Fruit fly (Drosophila melanogaster) whole organism, embryonic: ENCODE results near the gene alphaTub67C.
A peak's percentile ranks its signal among the peaks of the same experiment; 100 is the strongest.

Source experiments
- Adf1 ChIP-seq: fragments of 200-800 bp; sonication (Bioruptor generic); IDR thresholded peaks from 2 replicates; pipeline ENCODE4 v1.3.6; 2022; ENCODE audit warnings: missing biosample characterization, missing genetic modification characterization
- Atf3 ChIP-seq: fragments of 200-800 bp; sonication (Bioruptor generic); optimal IDR thresholded peaks from 3 replicates; lab custom pipeline; 2016; ENCODE audit warnings: missing biosample characterization, missing genetic modification characterization
- B-H2 ChIP-seq: fragments of 200-800 bp; sonication (Bioruptor generic); optimal IDR thresholded peaks from 2 replicates; lab custom pipeline; 2018; ENCODE audit warnings: missing biosample characterization, mild to moderate bottlenecking, missing genetic modification characterization
- CG10543 ChIP-seq: fragments of 200-800 bp; sonication (Bioruptor generic); optimal IDR thresholded peaks from 3 replicates; lab custom pipeline; 2017; ENCODE audit warnings: missing biosample characterization, mild to moderate bottlenecking, missing genetic modification characterization, moderate library complexity
- CG12104 ChIP-seq: fragments of 200-800 bp; sonication (Bioruptor generic); optimal IDR thresholded peaks from 3 replicates; lab custom pipeline; 2016; ENCODE audit warnings: missing biosample characterization, missing genetic modification characterization
- CG1233 ChIP-seq: fragments of 200-800 bp; sonication (Bioruptor generic); optimal IDR thresholded peaks from 4 replicates; lab custom pipeline; 2018; ENCODE audit warnings: missing biosample characterization, mild to moderate bottlenecking, missing genetic modification characterization
- CG12769 ChIP-seq: fragments of 200-800 bp; sonication (Bioruptor generic); optimal IDR thresholded peaks from 2 replicates; lab custom pipeline; 2019; ENCODE audit warnings: missing biosample characterization, mild to moderate bottlenecking, missing genetic modification characterization, moderate library complexity
- CG13296 ChIP-seq: fragments of 200-800 bp; sonication (Bioruptor generic); optimal IDR thresholded peaks from 3 replicates; lab custom pipeline; 2018; ENCODE audit warnings: missing biosample characterization, mild to moderate bottlenecking, missing genetic modification characterization
- CG15269 ChIP-seq: fragments of 200-800 bp; sonication (Bioruptor generic); optimal IDR thresholded peaks from 2 replicates; lab custom pipeline; 2018; ENCODE audit warnings: missing biosample characterization, mild to moderate bottlenecking, missing genetic modification characterization, moderate library complexity
- CG16815 ChIP-seq: fragments of 200-800 bp; sonication (Bioruptor generic); optimal IDR thresholded peaks from 3 replicates; lab custom pipeline; 2017; ENCODE audit warnings: missing biosample characterization, mild to moderate bottlenecking, missing genetic modification characterization
- CG18011 ChIP-seq: fragments of 200-800 bp; sonication (Bioruptor generic); optimal IDR thresholded peaks from 2 replicates; lab custom pipeline; 2017; ENCODE audit warnings: missing biosample characterization, missing genetic modification characterization, mild to moderate bottlenecking, moderate library complexity, missing genotype
- CG18599 ChIP-seq: fragments of 200-800 bp; sonication (Bioruptor generic); optimal IDR thresholded peaks from 3 replicates; lab custom pipeline; 2017; ENCODE audit warnings: missing biosample characterization, missing genetic modification characterization, mild to moderate bottlenecking, moderate library complexity, missing genetic modification reagents
- CG2678 ChIP-seq: fragments of 200-800 bp; sonication (Bioruptor generic); optimal IDR thresholded peaks from 3 replicates; lab custom pipeline; 2019; ENCODE audit warnings: missing biosample characterization, mild to moderate bottlenecking, missing genetic modification characterization, moderate library complexity
- CG3281 ChIP-seq: fragments of 200-800 bp; sonication (Bioruptor generic); optimal IDR thresholded peaks from 3 replicates; lab custom pipeline; 2017; ENCODE audit warnings: missing biosample characterization, mild to moderate bottlenecking, missing genetic modification characterization
- CG33557 ChIP-seq: fragments of 200-800 bp; sonication (Bioruptor generic); optimal IDR thresholded peaks from 2 replicates; lab custom pipeline; 2019; ENCODE audit warnings: missing biosample characterization, mild to moderate bottlenecking, missing genetic modification characterization, moderate library complexity
- CG5180 ChIP-seq: fragments of 200-800 bp; sonication (Bioruptor generic); optimal IDR thresholded peaks from 3 replicates; lab custom pipeline; 2017; ENCODE audit warnings: missing biosample characterization, missing genetic modification characterization, mild to moderate bottlenecking, moderate library complexity, missing genetic modification reagents
- CG6683 ChIP-seq: fragments of 200-800 bp; sonication (Bioruptor generic); optimal IDR thresholded peaks from 2 replicates; lab custom pipeline; 2017; ENCODE audit warnings: missing biosample characterization, mild to moderate bottlenecking, missing genetic modification characterization, missing genetic modification reagents
- CG7556 ChIP-seq: fragments of 200-800 bp; sonication (Bioruptor generic); optimal IDR thresholded peaks from 2 replicates; lab custom pipeline; 2017; ENCODE audit warnings: missing biosample characterization, mild to moderate bottlenecking, missing genetic modification characterization
- CG7839 ChIP-seq: fragments of 200-800 bp; sonication (Bioruptor generic); optimal IDR thresholded peaks from 3 replicates; lab custom pipeline; 2018; ENCODE audit warnings: missing biosample characterization, mild to moderate bottlenecking, missing genetic modification characterization, moderate library complexity
- CG7987 ChIP-seq: fragments of 200-800 bp; sonication (Bioruptor generic); optimal IDR thresholded peaks from 2 replicates; lab custom pipeline; 2018; ENCODE audit warnings: missing biosample characterization, mild to moderate bottlenecking, missing genetic modification characterization, moderate library complexity
- D19B ChIP-seq: fragments of 200-800 bp; sonication (Bioruptor generic); optimal IDR thresholded peaks from 2 replicates; lab custom pipeline; 2017; ENCODE audit warnings: missing biosample characterization, mild to moderate bottlenecking, missing genetic modification characterization
- H15 ChIP-seq: fragments of 200-800 bp; sonication (Bioruptor generic); IDR thresholded peaks from 3 replicates; pipeline ENCODE4 v1.3.6; 2022; ENCODE audit warnings: missing biosample characterization, missing genetic modification characterization
- HLH3B ChIP-seq: fragments of 200-800 bp; sonication (Bioruptor generic); IDR thresholded peaks from 2 replicates; pipeline ENCODE4 v1.3.6; 2022; ENCODE audit warnings: missing biosample characterization, missing genetic modification characterization
- Hey ChIP-seq: fragments of 200-800 bp; sonication (Bioruptor generic); optimal IDR thresholded peaks from 3 replicates; lab custom pipeline; 2018; ENCODE audit warnings: missing biosample characterization, mild to moderate bottlenecking, missing genetic modification characterization
- Hmx ChIP-seq: fragments of 200-800 bp; sonication (Bioruptor generic); optimal IDR thresholded peaks from 2 replicates; lab custom pipeline; 2016; ENCODE audit warnings: missing biosample characterization, missing genetic modification characterization
- Kr ChIP-seq: fragments of 200-800 bp; sonication (Bioruptor generic); optimal IDR thresholded peaks from 2 replicates; lab custom pipeline; 2017; ENCODE audit warnings: missing biosample characterization, mild to moderate bottlenecking, missing genetic modification characterization
- Meics ChIP-seq: fragments of 200-800 bp; sonication (Bioruptor generic); optimal IDR thresholded peaks from 2 replicates; lab custom pipeline; 2017; ENCODE audit warnings: missing biosample characterization, mild to moderate bottlenecking, missing genetic modification characterization
- Nf-YC ChIP-seq: fragments of 200-800 bp; optimal IDR thresholded peaks from 3 replicates; lab custom pipeline; 2019; ENCODE audit warnings: missing biosample characterization, mild to moderate bottlenecking, missing genetic modification characterization, moderate library complexity
- Oli ChIP-seq: fragments of 200-800 bp; sonication (Bioruptor generic); optimal IDR thresholded peaks from 2 replicates; lab custom pipeline; 2018; ENCODE audit warnings: missing biosample characterization, mild to moderate bottlenecking, missing genetic modification characterization, moderate library complexity
- PHDP ChIP-seq: fragments of 200-800 bp; sonication (Bioruptor generic); optimal IDR thresholded peaks from 3 replicates; lab custom pipeline; 2018; ENCODE audit warnings: missing biosample characterization, mild to moderate bottlenecking, missing genetic modification characterization, moderate library complexity
- Rfx ChIP-seq: fragments of 200-800 bp; sonication (Bioruptor generic); IDR thresholded peaks from 2 replicates; pipeline ENCODE4 v1.3.6; 2022; ENCODE audit warnings: missing biosample characterization, missing genetic modification characterization
- Side ChIP-seq: fragments of 200-800 bp; sonication (Bioruptor generic); optimal IDR thresholded peaks from 2 replicates; lab custom pipeline; 2016; ENCODE audit warnings: missing biosample characterization, missing genetic modification characterization
- Xbp1 ChIP-seq: fragments of 200-800 bp; sonication (Bioruptor generic); optimal IDR thresholded peaks from 3 replicates; lab custom pipeline; 2016; ENCODE audit warnings: missing biosample characterization, mild to moderate bottlenecking, missing genetic modification characterization
- YL-1 ChIP-seq: fragments of 200-800 bp; sonication (Bioruptor generic); optimal IDR thresholded peaks from 3 replicates; lab custom pipeline; 2017; ENCODE audit warnings: missing biosample characterization, mild to moderate bottlenecking, missing genetic modification characterization
- abd-A ChIP-seq: fragments of 200-800 bp; sonication (Bioruptor generic); optimal IDR thresholded peaks from 3 replicates; lab custom pipeline; 2019; ENCODE audit warnings: missing biosample characterization, mild to moderate bottlenecking, missing genetic modification characterization, moderate library complexity
- bcd ChIP-seq: fragments of 200-800 bp; sonication (Bioruptor generic); optimal IDR thresholded peaks from 2 replicates; lab custom pipeline; 2017; ENCODE audit warnings: missing biosample characterization, mild to moderate bottlenecking, missing genetic modification characterization
- bigmax ChIP-seq: fragments of 200-800 bp; sonication (Bioruptor generic); optimal IDR thresholded peaks from 2 replicates; lab custom pipeline; 2018; ENCODE audit warnings: missing biosample characterization, mild to moderate bottlenecking, missing genetic modification characterization
- bsh ChIP-seq, 2 experiments: fragments of 200-800 bp; sonication (Bioruptor generic); optimal IDR thresholded peaks; 2 replicates each; lab custom pipeline; 2017 to 2018; ENCODE audit warnings: mild to moderate bottlenecking in 2 of 2, missing biosample characterization in 2 of 2, missing genetic modification characterization in 2 of 2, moderate library complexity in 1 of 2
- caup ChIP-seq: fragments of 200-800 bp; sonication (Bioruptor generic); optimal IDR thresholded peaks from 3 replicates; lab custom pipeline; 2017; ENCODE audit warnings: missing biosample characterization, mild to moderate bottlenecking, missing genetic modification characterization, moderate library complexity; ENCODE audit not compliant: severe bottlenecking
- fd3F ChIP-seq: fragments of 200-800 bp; sonication (Bioruptor generic); optimal IDR thresholded peaks from 2 replicates; lab custom pipeline; 2018; ENCODE audit warnings: missing biosample characterization, mild to moderate bottlenecking, missing genetic modification characterization, moderate library complexity
- fd64A ChIP-seq: fragments of 200-800 bp; sonication (Bioruptor generic); optimal IDR thresholded peaks from 3 replicates; lab custom pipeline; 2018; ENCODE audit warnings: missing biosample characterization, mild to moderate bottlenecking, missing genetic modification characterization
- ind ChIP-seq: fragments of 200-800 bp; sonication (Bioruptor generic); optimal IDR thresholded peaks from 3 replicates; lab custom pipeline; 2016; ENCODE audit warnings: missing biosample characterization, missing genetic modification characterization
- lab ChIP-seq: fragments of 200-800 bp; sonication (Bioruptor generic); optimal IDR thresholded peaks from 3 replicates; lab custom pipeline; 2017; ENCODE audit warnings: missing biosample characterization, missing genetic modification characterization, mild to moderate bottlenecking, moderate library complexity, missing genetic modification reagents
- pho ChIP-seq: fragments of 200-800 bp; sonication (Bioruptor generic); optimal IDR thresholded peaks from 2 replicates; lab custom pipeline; 2016; ENCODE audit warnings: missing biosample characterization, missing genetic modification characterization
- pum ChIP-seq: fragments of 200-800 bp; sonication (Bioruptor generic); optimal IDR thresholded peaks from 2 replicates; lab custom pipeline; 2016; ENCODE audit warnings: missing biosample characterization, missing genetic modification characterization
- row ChIP-seq: fragments of 200-800 bp; sonication (Bioruptor generic); IDR thresholded peaks from 3 replicates; pipeline ENCODE4 v1.3.6; 2022; ENCODE audit warnings: missing biosample characterization, missing genetic modification characterization
- sd ChIP-seq: fragments of 200-800 bp; sonication (Bioruptor generic); optimal IDR thresholded peaks from 3 replicates; lab custom pipeline; 2018; ENCODE audit warnings: missing biosample characterization, mild to moderate bottlenecking, missing genetic modification characterization, moderate library complexity
- sqz ChIP-seq: fragments of 200-800 bp; sonication (Bioruptor generic); optimal IDR thresholded peaks from 3 replicates; lab custom pipeline; 2018; ENCODE audit warnings: missing biosample characterization, mild to moderate bottlenecking, missing genetic modification characterization
- trem ChIP-seq: fragments of 200-800 bp; optimal IDR thresholded peaks from 3 replicates; lab custom pipeline; 2019; ENCODE audit warnings: missing biosample characterization, mild to moderate bottlenecking, missing genetic modification characterization, moderate library complexity
- twi ChIP-seq: fragments of 200-800 bp; optimal IDR thresholded peaks from 2 replicates; lab custom pipeline; 2019; ENCODE audit warnings: missing biosample characterization, mild to moderate bottlenecking, missing genetic modification characterization, moderate library complexity
- yki ChIP-seq: fragments of >200 bp; optimal IDR thresholded peaks from 3 replicates; lab custom pipeline; 2018

Gene alphaTub67C

DNA sequence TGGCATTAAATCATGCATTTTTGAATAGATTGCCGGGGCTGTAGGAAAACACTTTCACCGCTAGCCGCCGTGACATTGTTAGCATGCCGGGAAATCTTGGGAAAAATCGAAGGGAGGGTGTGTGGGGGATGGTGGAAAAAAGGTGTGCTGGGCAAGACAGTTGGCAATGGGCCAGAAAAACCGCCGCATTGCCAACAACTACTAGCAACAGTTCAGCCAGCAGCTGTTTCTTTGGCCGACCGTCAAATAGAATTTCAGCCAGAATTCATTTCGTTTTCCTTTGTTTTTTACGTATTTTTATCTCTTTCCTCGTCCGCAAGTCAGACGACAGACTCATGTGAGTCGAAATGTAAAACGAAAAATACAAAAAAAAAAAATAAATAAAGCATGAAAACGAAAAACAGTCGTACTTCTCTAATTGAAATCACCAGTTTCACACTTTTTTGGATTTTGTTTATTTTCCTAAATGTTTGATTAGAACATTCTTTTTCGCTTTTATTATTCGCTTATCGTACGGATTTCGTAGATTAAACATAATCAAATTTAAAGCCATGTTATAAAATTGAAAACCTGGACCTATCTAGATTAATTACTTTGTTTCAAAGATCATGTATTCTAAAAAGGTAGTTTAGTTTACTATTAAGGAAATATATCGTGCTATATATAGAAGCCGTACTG is 9.9 kb downstream of the alphaTub67C start (continued):
- no peak for TF ChIP-seq CG16815 (GFP tag; lab: Kevin White, UChicago)
- peak; percentile 76 for TF ChIP-seq CG15269 (tag; lab: Kevin White, UChicago)
- peak; percentile 66 for TF ChIP-seq Meics (GFP tag; lab: Kevin White, UChicago)
- peak; percentile 65 for TF ChIP-seq PHDP
- TF ChIP-seq bsh (GFP tag; optimal IDR thresholded peaks at IDR 0.05; lab: Kevin White, UChicago) = no peak
- no peak for TF ChIP-seq Kr (GFP tag; lab: Kevin White, UChicago)
- TF ChIP-seq fd3F (GFP tag; lab: Kevin White, UChicago) = peak; percentile 45
- peak; percentile 30 for TF ChIP-seq Hmx (GFP tag; lab: Kevin White, UChicago)
- peak; percentile 9 for TF ChIP-seq CG12104
- peak; percentile 10 for TF ChIP-seq Xbp1 (GFP tag; lab: Kevin White, UChicago)
- no peak for TF ChIP-seq trem
- no peak for TF ChIP-seq CG5180
- peak; percentile 25 for TF ChIP-seq caup (GFP tag; lab: Kevin White, UChicago)
- TF ChIP-seq Oli = peak; percentile 43
- no peak for TF ChIP-seq fd64A
- peak; percentile 81 for TF ChIP-seq CG2678 (tag; lab: Kevin White, UChicago)
- TF ChIP-seq Rfx (GFP tag; lab: Robert Waterston, UW) = peak; percentile 41
- TF ChIP-seq bcd (GFP tag; lab: Kevin White, UChicago) = peak; percentile 5
- no peak for TF ChIP-seq yki (lab: Kevin White, UChicago)
- peak; percentile 70 for TF ChIP-seq CG3281
- no peak for TF ChIP-seq abd-A (tag; lab: Kevin White, UChicago)
- peak; percentile 5 for TF ChIP-seq Side
- TF ChIP-seq CG7556 (GFP tag; lab: Kevin White, UChicago) = no peak
- peak; percentile 39 for TF ChIP-seq D19B (GFP tag; lab: Kevin White, UChicago)
- peak; percentile 28 for TF ChIP-seq CG1233
- TF ChIP-seq twi = no peak
- TF ChIP-seq pho (GFP tag; lab: Kevin White, UChicago) = peak; percentile 75
- peak; percentile 18 for TF ChIP-seq ind (GFP tag; lab: Kevin White, UChicago)
- peak; percentile 50 for TF ChIP-seq CG13296
- peak; percentile 64 for TF ChIP-seq CG7839 (tag; lab: Kevin White, UChicago)
- peak; percentile 4 for TF ChIP-seq CG6683 (GFP tag; lab: Kevin White, UChicago)
- no peak for TF ChIP-seq B-H2
- no peak for TF ChIP-seq H15 (GFP tag; lab: Robert Waterston, UW)
- no peak for TF ChIP-seq CG7987 (GFP tag; lab: Kevin White, UChicago)
- TF ChIP-seq Nf-YC = peak; percentile 7

DNA sequence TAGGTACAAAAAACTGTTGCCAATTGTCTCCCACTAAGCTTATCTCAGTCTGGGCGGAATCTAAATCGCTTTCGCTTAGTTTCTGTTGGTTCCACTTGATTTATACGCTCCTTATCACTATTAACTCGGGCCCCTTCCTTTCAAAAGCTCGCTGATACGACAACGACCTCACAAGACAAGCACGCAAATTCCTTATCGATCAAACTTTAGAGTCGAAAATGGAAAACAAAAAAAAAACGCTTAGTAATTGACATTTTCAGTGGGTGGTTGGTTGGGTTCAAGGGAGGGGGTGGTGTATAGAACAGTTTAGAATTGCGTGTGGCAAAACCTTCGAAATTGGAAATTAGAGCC is 10.4 kb downstream of the alphaTub67C start:
- no peak for TF ChIP-seq CG33557 (GFP tag; lab: Kevin White, UChicago)
- peak; percentile 27 for TF ChIP-seq CG18599 (GFP tag; lab: Kevin White, UChicago)
- peak; percentile 51 for TF ChIP-seq CG10543
- peak; percentile 96 for TF ChIP-seq CG18011
- TF ChIP-seq YL-1 = peak; percentile 7
- peak; percentile 12 for TF ChIP-seq bigmax (GFP tag; lab: Kevin White, UChicago)
- peak; percentile 66 for TF ChIP-seq sd (tag; lab: Kevin White, UChicago)
- TF ChIP-seq sqz = peak; percentile 55
- TF ChIP-seq lab (GFP tag; lab: Kevin White, UChicago) = peak; percentile 63
- 0 out of 2 replicates have a peak, but pooled peaks have one; percentile 17 for TF ChIP-seq HLH3B
- TF ChIP-seq row (GFP tag; lab: Robert Waterston, UW) = peak; percentile 5; the same call in 1 of the 3 replicates
- TF ChIP-seq Hey = peak; percentile 12
- TF ChIP-seq Atf3 (GFP tag; lab: Kevin White, UChicago) = no peak
- TF ChIP-seq Adf1 (GFP tag; lab: Robert Waterston, UW) = peak; percentile 4; the same call in 1 of the 2 replicates
- no peak for TF ChIP-seq CG12769 (tag; lab: Kevin White, UChicago)
- no peak for TF ChIP-seq pum (GFP tag; lab: Kevin White, UChicago)
